5 worm cellular contexts compared by ENCODE assay signal in the genomic region with DNA sequence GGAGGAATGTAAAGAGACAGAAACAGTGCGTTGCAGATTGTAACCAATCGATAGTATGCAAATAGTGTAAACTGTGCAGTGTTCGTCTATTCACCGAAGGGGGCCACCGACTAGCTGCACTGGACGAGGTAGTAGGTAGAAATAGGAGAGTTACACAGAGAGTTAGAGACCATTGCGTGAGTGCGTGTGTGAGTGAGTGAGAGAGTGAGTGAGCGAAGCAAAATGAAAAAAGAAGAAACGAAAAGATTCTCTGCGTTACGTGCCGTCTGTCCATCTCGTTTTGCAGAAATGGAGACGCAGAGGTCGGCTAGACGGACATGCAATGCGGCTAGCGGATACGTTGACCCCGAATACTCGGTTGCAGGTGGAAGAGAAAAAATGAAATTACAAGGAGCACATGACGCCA.
A peak's percentile ranks its signal among the peaks of the same experiment; 100 is the strongest.
TF ChIP-seq lines count a peak whose summit lies in the region.

No protein-coding gene starts in this region.

TF ChIP-seq in whole organism, L1 larva, 84 proteins besides CTCF, POLR2A, EP300 and RAD21 (continues in another document):
- no peak for TF ChIP-seq ceh-90 (tag; optimal IDR thresholded peaks at IDR 0.05; lab: Kevin White, UChicago)
- peak; percentile 5 for TF ChIP-seq fkh-10 (GFP tag; optimal IDR thresholded peaks at IDR 0.05; lab: Kevin White, UChicago)
- peak; percentile 65 for TF ChIP-seq nhr-20 (tag; optimal IDR thresholded peaks at IDR 0.05; lab: Kevin White, UChicago)
- peak; percentile 47 for TF ChIP-seq nhr-77 (tag; optimal IDR thresholded peaks at IDR 0.05; lab: Kevin White, UChicago)
- peak; percentile 52 for TF ChIP-seq swsn-7 (tag; optimal IDR thresholded peaks at IDR 0.05; lab: Kevin White, UChicago)
- TF ChIP-seq unc-98 (GFP tag; IDR thresholded peaks at IDR 0.05; lab: Robert Waterston, UW) = no peak
- peak; percentile 74 for TF ChIP-seq nhr-71 (tag; optimal IDR thresholded peaks at IDR 0.05; lab: Kevin White, UChicago)
- peak; percentile 53 for TF ChIP-seq lin-13 (GFP tag; optimal IDR thresholded peaks at IDR 0.05; lab: Kevin White, UChicago)
- peak; percentile 83 for TF ChIP-seq mep-1 (tag; optimal IDR thresholded peaks at IDR 0.05; lab: Kevin White, UChicago)
- peak in 1 of 2 experiments; percentile 68 for TF ChIP-seq mdl-1 (tag; optimal IDR thresholded peaks at IDR 0.05; lab: Kevin White, UChicago)
- TF ChIP-seq snpc-4 (tag; optimal IDR thresholded peaks at IDR 0.05; lab: Kevin White, UChicago) = peak; percentile 48
- TF ChIP-seq efl-1 (optimal IDR thresholded peaks at IDR 0.05; lab: Kevin White, UChicago) = peak; percentile 55 to 77
- peak; percentile 14 to 93 for TF ChIP-seq efl-1 (GFP tag; optimal IDR thresholded peaks at IDR 0.05 in 1 of 2; lab: Kevin White, UChicago)
- peak; percentile 63 for TF ChIP-seq rnt-1 (tag; optimal IDR thresholded peaks at IDR 0.05; lab: Kevin White, UChicago)
- no peak for TF ChIP-seq zag-1 (tag; optimal IDR thresholded peaks at IDR 0.05; lab: Kevin White, UChicago)
- no peak for TF ChIP-seq nhr-76 (tag; optimal IDR thresholded peaks at IDR 0.05; lab: Kevin White, UChicago)
- no peak for TF ChIP-seq hlh-17 (GFP tag; optimal IDR thresholded peaks at IDR 0.05; lab: Kevin White, UChicago; ENCODE audit: borderline replicate concordance)

TF ChIP-seq in whole organism, L3 larva, 47 proteins besides CTCF, POLR2A, EP300 and RAD21 (continues in another document):
- peak; percentile 42 for TF ChIP-seq jun-1 (tag; optimal IDR thresholded peaks at IDR 0.05; lab: Kevin White, UChicago)
- TF ChIP-seq snpc-4 (tag; optimal IDR thresholded peaks at IDR 0.05; lab: Kevin White, UChicago) = peak; percentile 53
- peak; percentile 82 for TF ChIP-seq nfya-1 (tag; optimal IDR thresholded peaks at IDR 0.05; lab: Kevin White, UChicago; ENCODE audit: insufficient read depth)
- TF ChIP-seq fkh-2 (tag; optimal IDR thresholded peaks at IDR 0.05; lab: Kevin White, UChicago) = no peak
- TF ChIP-seq ceh-82 (tag; optimal IDR thresholded peaks at IDR 0.05; lab: Kevin White, UChicago) = no peak
- TF ChIP-seq skn-1 (tag; optimal IDR thresholded peaks at IDR 0.05; lab: Kevin White, UChicago) = no peak
- TF ChIP-seq egl-27 (tag; optimal IDR thresholded peaks at IDR 0.05; lab: Kevin White, UChicago) = peak; percentile 18
- peak; percentile 65 for TF ChIP-seq elt-2 (tag; optimal IDR thresholded peaks at IDR 0.05; lab: Kevin White, UChicago)
- no peak for TF ChIP-seq aly-2 (tag; optimal IDR thresholded peaks at IDR 0.05; lab: Kevin White, UChicago)
- peak; percentile 63 for TF ChIP-seq nhr-23 (tag; optimal IDR thresholded peaks at IDR 0.05; lab: Kevin White, UChicago)
- TF ChIP-seq nhr-25 (tag; optimal IDR thresholded peaks at IDR 0.05; lab: Kevin White, UChicago) = peak; percentile 77
- TF ChIP-seq tbx-2 (tag; optimal IDR thresholded peaks at IDR 0.05; lab: Kevin White, UChicago) = no peak
- TF ChIP-seq pqm-1 (tag; optimal IDR thresholded peaks at IDR 0.05; lab: Kevin White, UChicago) = peak; percentile 6
- TF ChIP-seq elt-1 (tag; optimal IDR thresholded peaks at IDR 0.05; lab: Kevin White, UChicago) = no peak
- no peak for TF ChIP-seq nhr-28 (tag; optimal IDR thresholded peaks at IDR 0.05; lab: Kevin White, UChicago)
- peak; percentile 45 for TF ChIP-seq lsy-12 (tag; optimal IDR thresholded peaks at IDR 0.05; lab: Kevin White, UChicago)
- TF ChIP-seq lin-15B (tag; optimal IDR thresholded peaks at IDR 0.05; lab: Kevin White, UChicago) = peak; percentile 73
- peak; percentile 31 for TF ChIP-seq R02D3.7 (tag; optimal IDR thresholded peaks at IDR 0.05; lab: Kevin White, UChicago)

TF ChIP-seq in whole organism, early embryonic, 17 proteins besides CTCF, POLR2A, EP300 and RAD21:
- TF ChIP-seq pes-1 (GFP tag; IDR thresholded peaks at IDR 0.05; lab: Robert Waterston, UW) (no peak), ets-7 (tag; optimal IDR thresholded peaks at IDR 0.05; lab: Kevin White, UChicago) (no peak), hmg-4 (GFP tag; optimal IDR thresholded peaks at IDR 0.05; lab: Kevin White, UChicago) (peak; percentile 88), aly-1 (tag; optimal IDR thresholded peaks at IDR 0.05; lab: Kevin White, UChicago) (peak; percentile 63), ama-1 (optimal IDR thresholded peaks at IDR 0.05; lab: Kevin White, UChicago) (no peak), flt-1 (GFP tag; IDR thresholded peaks at IDR 0.05; lab: Robert Waterston, UW) (no peak), tbx-11 (GFP tag; IDR thresholded peaks at IDR 0.05; lab: Robert Waterston, UW) (no peak), sea-1 (GFP tag; conservative IDR thresholded peaks at IDR 0.05; lab: Robert Waterston, UW) (no peak), tra-4 (tag; optimal IDR thresholded peaks at IDR 0.05; lab: Kevin White, UChicago) (no peak), tbx-37 (GFP tag; conservative IDR thresholded peaks at IDR 0.05; lab: Robert Waterston, UW) (no peak), scrt-1 (GFP tag; IDR thresholded peaks at IDR 0.05; lab: Robert Waterston, UW) (no peak), ceh-13 (GFP tag; optimal IDR thresholded peaks at IDR 0.05; lab: Kevin White, UChicago) (no peak), hmbx-1 (tag; optimal IDR thresholded peaks at IDR 0.05; lab: Kevin White, UChicago) (no peak), ceh-36 (tag; optimal IDR thresholded peaks at IDR 0.05; lab: Kevin White, UChicago) (no peak), B0310.2 (tag; optimal IDR thresholded peaks at IDR 0.05; lab: Kevin White, UChicago) (no peak), F13C5.2 (tag; optimal IDR thresholded peaks at IDR 0.05; lab: Kevin White, UChicago) (peak; percentile 44), hnd-1 (tag; optimal IDR thresholded peaks at IDR 0.05; lab: Kevin White, UChicago) (no peak)

TF ChIP-seq in whole organism, midembryonic, 9 proteins besides CTCF, POLR2A, EP300 and RAD21:
- TF ChIP-seq ztf-29 (GFP tag; IDR thresholded peaks at IDR 0.05; lab: Robert Waterston, UW) = no peak
- TF ChIP-seq cog-1 (tag; optimal IDR thresholded peaks at IDR 0.05; lab: Kevin White, UChicago) = peak; percentile 63
- 0 out of 2 replicates have a peak, but pooled peaks have one; percentile 65 for TF ChIP-seq flt-1 (GFP tag; IDR thresholded peaks at IDR 0.05; lab: Robert Waterston, UW)
- peak; percentile 59; the same call in 1 of the 2 replicates for TF ChIP-seq T22C8.4 (GFP tag; IDR thresholded peaks at IDR 0.05; lab: Robert Waterston, UW)

TF ChIP-seq in whole organism, young adult, 124 proteins besides CTCF, POLR2A, EP300 and RAD21:
- TF ChIP-seq chd-7 (tag; optimal IDR thresholded peaks at IDR 0.05; lab: Kevin White, UChicago) = peak; percentile 31
- TF ChIP-seq nhr-80 (tag; optimal IDR thresholded peaks at IDR 0.05; lab: Kevin White, UChicago) = peak; percentile 67
- TF ChIP-seq him-1 (tag; optimal IDR thresholded peaks at IDR 0.05; lab: Kevin White, UChicago) = no peak
- TF ChIP-seq rcor-1 (GFP tag; IDR thresholded peaks at IDR 0.05; lab: Robert Waterston, UW) = peak; percentile 57; the same call in 1 of the 2 replicates
- no peak for TF ChIP-seq somi-1 (GFP tag; optimal IDR thresholded peaks at IDR 0.05; lab: Kevin White, UChicago)
- TF ChIP-seq attf-5 (GFP tag; optimal IDR thresholded peaks at IDR 0.05; lab: Kevin White, UChicago) = peak; percentile 77
- 0 out of 2 replicates have a peak, but pooled peaks have one; percentile 44 for TF ChIP-seq Y56A3A.18 (GFP tag; IDR thresholded peaks at IDR 0.05; lab: Robert Waterston, UW)
- peak; percentile 22 for TF ChIP-seq gei-17 (GFP tag; optimal IDR thresholded peaks at IDR 0.05; lab: Kevin White, UChicago)
- peak; percentile 78 for TF ChIP-seq K12H6.12 (tag; optimal IDR thresholded peaks at IDR 0.05; lab: Kevin White, UChicago)
- peak; percentile 60 for TF ChIP-seq ztf-18 (tag; optimal IDR thresholded peaks at IDR 0.05; lab: Kevin White, UChicago)
- peak; percentile 27 for TF ChIP-seq ceh-27 (GFP tag; optimal IDR thresholded peaks at IDR 0.05; lab: Kevin White, UChicago)
- TF ChIP-seq hmg-1.2 (GFP tag; IDR thresholded peaks at IDR 0.05; lab: Robert Waterston, UW) = peak; percentile 74; the same call in 1 of the 2 replicates
- TF ChIP-seq Y79H2A.3 (GFP tag; conservative IDR thresholded peaks at IDR 0.05; lab: Robert Waterston, UW) = no peak
- 0 out of 2 replicates have a peak, but pooled peaks have one; percentile 49 for TF ChIP-seq lir-1 (GFP tag; conservative IDR thresholded peaks at IDR 0.05; lab: Robert Waterston, UW)
- TF ChIP-seq sptf-2 (GFP tag; optimal IDR thresholded peaks at IDR 0.05; lab: Kevin White, UChicago) = no peak
- no peak for TF ChIP-seq ceh-100 (GFP tag; IDR thresholded peaks at IDR 0.05; lab: Robert Waterston, UW)
- TF ChIP-seq lin-35 (GFP tag; optimal IDR thresholded peaks at IDR 0.05; lab: Kevin White, UChicago) = peak in 1 of 3 experiments; percentile 28
- no peak for TF ChIP-seq nhr-27 (tag; optimal IDR thresholded peaks at IDR 0.05; lab: Kevin White, UChicago)
- no peak for TF ChIP-seq dpl-1 (GFP tag; optimal IDR thresholded peaks at IDR 0.05; lab: Kevin White, UChicago)

Comparison
In these comparisons a context has a peak if more than half of its experiments do, and no peak if none do; other contexts are left out.
1. Of the 8 proteins assayed by ChIP-seq in both whole organism, young adult and whole organism, L1 larva: peak only in whole organism, young adult: none; only in whole organism, L1 larva: dpl-1, efl-1 and snpc-4; in both: none; in neither: 4; mixed calls (peak in some experiments, not most) for 1.